Worm (Caenorhabditis elegans) whole organism, L1 larva: ENCODE results near the gene sand-1.

Experiments
- C16A3.4 ChIP-seq: fragments of 150-350 bp; optimal IDR thresholded peaks from 2 replicates; lab custom pipeline; 2014; ENCODE audit warnings: missing biosample characterization, missing genetic modification characterization
- F16B12.6 ChIP-seq: fragments of 150-350 bp; optimal IDR thresholded peaks from 2 replicates; lab custom pipeline; 2014; ENCODE audit warnings: missing biosample characterization, missing genetic modification characterization
- alr-1 ChIP-seq: fragments of 200-800 bp; sonication (Bioruptor generic); optimal IDR thresholded peaks from 2 replicates; lab custom pipeline; 2018; ENCODE audit warnings: borderline replicate concordance, mild to moderate bottlenecking, missing genetic modification characterization, missing compliant biosample characterization
- blmp-1 ChIP-seq: fragments of 150-350 bp; optimal IDR thresholded peaks from 2 replicates; lab custom pipeline; 2014; ENCODE audit warnings: missing biosample characterization, missing genetic modification characterization
- ceh-90 ChIP-seq: sonication (generic microtip); optimal IDR thresholded peaks from 2 replicates; lab custom pipeline; 2016; ENCODE audit warnings: missing genetic modification characterization, missing compliant biosample characterization
- dpl-1 ChIP-seq, 3 experiments: fragments of 150-350 bp in 2 of 3; sonication (generic microtip) in 1 of 3; optimal IDR thresholded peaks; 2 replicates each; lab custom pipeline; 2014 to 2017; ENCODE audit warnings: missing biosample characterization in 3 of 3, missing genetic modification characterization in 3 of 3, missing genetic modification reagents in 3 of 3
- efl-1 ChIP-seq, 4 experiments: fragments of 150-350 bp; optimal IDR thresholded peaks in 3 of 4; peaks in 1 of 4; 1 replicate in 1 of 4; 2 replicates in 3 of 4; lab custom pipeline; 2014; ENCODE audit warnings: missing biosample characterization in 2 of 4, missing genetic modification characterization in 2 of 4, missing genetic modification reagents in 2 of 4
- fkh-10 ChIP-seq: sonication (generic microtip); optimal IDR thresholded peaks from 2 replicates; lab custom pipeline; 2017; ENCODE audit warnings: missing biosample characterization, missing genetic modification reagents, missing genetic modification characterization
- fkh-8 ChIP-seq: sonication (generic microtip); optimal IDR thresholded peaks from 2 replicates; lab custom pipeline; 2016; ENCODE audit warnings: mild to moderate bottlenecking, missing genetic modification characterization, missing compliant biosample characterization
- fos-1 ChIP-seq: fragments of 150-350 bp; optimal IDR thresholded peaks from 2 replicates; lab custom pipeline; 2014; ENCODE audit warnings: missing biosample characterization, missing genetic modification characterization
- grh-1 ChIP-seq: fragments of 200-800 bp; sonication (Bioruptor generic); IDR thresholded peaks from 2 replicates; pipeline ENCODE4 v1.3.6; 2022; ENCODE audit warnings: missing genetic modification reagents, missing genetic modification characterization, missing compliant biosample characterization
- hlh-4 ChIP-seq: sonication (generic microtip); optimal IDR thresholded peaks from 2 replicates; lab custom pipeline; 2016; ENCODE audit warnings: mild to moderate bottlenecking, missing genetic modification characterization, missing compliant biosample characterization
- hpl-2 ChIP-seq: fragments of 150-350 bp; optimal IDR thresholded peaks from 2 replicates; lab custom pipeline; 2014; ENCODE audit warnings: missing biosample characterization, missing genetic modification reagents, missing genetic modification characterization
- lin-15B ChIP-seq: fragments of 150-350 bp; sonication (generic microtip); optimal IDR thresholded peaks from 3 replicates; lab custom pipeline; 2014; ENCODE audit warnings: missing biosample characterization, missing genetic modification characterization
- lin-35 ChIP-seq, 2 experiments: fragments of 150-350 bp; optimal IDR thresholded peaks; 2 replicates each; lab custom pipeline; 2014; ENCODE audit warnings: missing biosample characterization in 2 of 2, missing genetic modification characterization in 2 of 2, missing genetic modification reagents in 2 of 2
- lin-39 ChIP-seq: fragments of 150-350 bp; optimal IDR thresholded peaks from 2 replicates; lab custom pipeline; 2014; ENCODE audit warnings: missing biosample characterization, missing genetic modification reagents, missing genetic modification characterization
- lsy-2 ChIP-seq, 2 experiments: fragments of 150-350 bp; optimal IDR thresholded peaks; 2 replicates each; lab custom pipeline; 2014; ENCODE audit warnings: missing biosample characterization in 2 of 2, missing genetic modification characterization in 2 of 2
- mdl-1 ChIP-seq, 2 experiments: fragments of 150-350 bp; optimal IDR thresholded peaks; 2 replicates each; lab custom pipeline; 2014 to 2017; ENCODE audit warnings: missing biosample characterization in 2 of 2, missing genetic modification characterization in 2 of 2, inconsistent platforms in 1 of 2
- mef-2 ChIP-seq: fragments of 150-350 bp; optimal IDR thresholded peaks from 2 replicates; lab custom pipeline; 2014; ENCODE audit warnings: missing biosample characterization, missing genetic modification characterization
- nhr-12 ChIP-seq: sonication (generic microtip); optimal IDR thresholded peaks from 2 replicates; lab custom pipeline; 2017; ENCODE audit warnings: missing biosample characterization, missing genetic modification characterization
- nhr-19 ChIP-seq: fragments of 200-800 bp; sonication (Bioruptor generic); conservative IDR thresholded peaks from 2 replicates; pipeline ENCODE4 v1.3.6; 2022; ENCODE audit warnings: missing genetic modification characterization, missing compliant biosample characterization
- nhr-47 ChIP-seq: sonication (generic microtip); optimal IDR thresholded peaks from 2 replicates; lab custom pipeline; 2016; ENCODE audit warnings: mild to moderate bottlenecking, missing genetic modification characterization, moderate library complexity, missing compliant biosample characterization
- nhr-71 ChIP-seq: sonication (generic microtip); optimal IDR thresholded peaks from 2 replicates; lab custom pipeline; 2016; ENCODE audit warnings: mild to moderate bottlenecking, missing genetic modification characterization, moderate library complexity, missing compliant biosample characterization
- nhr-77 ChIP-seq: fragments of 150-350 bp; optimal IDR thresholded peaks from 2 replicates; lab custom pipeline; 2014; ENCODE audit warnings: missing biosample characterization, missing genetic modification characterization
- nhr-84 ChIP-seq: sonication (generic microtip); optimal IDR thresholded peaks from 2 replicates; lab custom pipeline; 2017; ENCODE audit warnings: missing biosample characterization, missing genetic modification characterization
- nhr-85 ChIP-seq: sonication (generic microtip); peaks from one replicate; lab custom pipeline; 2016; ENCODE audit warnings: missing genetic modification characterization, inconsistent platforms, missing compliant biosample characterization
- pag-3 ChIP-seq: sonication (generic microtip); optimal IDR thresholded peaks from 2 replicates; lab custom pipeline; 2017; ENCODE audit warnings: missing genetic modification characterization, mild to moderate bottlenecking, missing compliant biosample characterization, antibody characterized with exemption, borderline replicate concordance; ENCODE audit not compliant: insufficient read depth
- skn-1 ChIP-seq: fragments of 150-350 bp; optimal IDR thresholded peaks from 2 replicates; lab custom pipeline; 2014; ENCODE audit warnings: missing biosample characterization, missing genetic modification characterization
- sox-4 ChIP-seq: sonication (generic microtip); optimal IDR thresholded peaks from 2 replicates; lab custom pipeline; 2016; ENCODE audit warnings: missing genetic modification characterization, missing compliant biosample characterization
- sup-37 ChIP-seq: fragments of 200-800 bp; sonication (Bioruptor generic); optimal IDR thresholded peaks from 2 replicates; lab custom pipeline; 2018; ENCODE audit warnings: mild to moderate bottlenecking, missing genetic modification characterization, missing compliant biosample characterization
- swsn-7 ChIP-seq: sonication (generic microtip); optimal IDR thresholded peaks from 2 replicates; lab custom pipeline; 2016; ENCODE audit warnings: missing genetic modification characterization, missing compliant biosample characterization
- tbx-2 ChIP-seq: sonication (generic microtip); optimal IDR thresholded peaks from 2 replicates; lab custom pipeline; 2016; ENCODE audit warnings: missing genetic modification characterization, missing compliant biosample characterization
- unc-30 ChIP-seq: sonication (generic microtip); optimal IDR thresholded peaks from 2 replicates; lab custom pipeline; 2017; ENCODE audit warnings: missing biosample characterization, missing genetic modification characterization
- zag-1 ChIP-seq: fragments of 150-350 bp; optimal IDR thresholded peaks from 2 replicates; lab custom pipeline; 2014; ENCODE audit warnings: missing biosample characterization, missing genetic modification characterization
- ztf-11 ChIP-seq, 2 experiments: sonication (generic microtip); optimal IDR thresholded peaks; 2 replicates each; lab custom pipeline; 2016 to 2017; ENCODE audit warnings: missing genetic modification characterization in 2 of 2, missing biosample characterization in 1 of 2, missing compliant biosample characterization in 1 of 2

The sand-1 gene

ce11 chrIV:5394687-5395086, 28.0 kb downstream of the sand-1 start, which contains the start of the genes perm-3 and swsn-6 (continued):
- TF ChIP-seq grh-1 (peak; percentile 71), blmp-1 (tag; lab: Kevin White, UChicago) (peak; percentile 53), pag-3 (tag; lab: Kevin White, UChicago) (no peak), hpl-2 (GFP tag; lab: Kevin White, UChicago) (peak; percentile 17), fkh-10 (GFP tag; lab: Kevin White, UChicago) (peak; percentile 35), lin-35 (GFP tag; optimal IDR thresholded peaks at IDR 0.05; lab: Kevin White, UChicago) (peak; percentile 86), F16B12.6 (tag; lab: Kevin White, UChicago) (peak; percentile 64), sox-4 (tag; lab: Kevin White, UChicago) (peak; percentile 46), swsn-7 (tag; lab: Kevin White, UChicago) (peak; percentile 90), nhr-77 (tag; lab: Kevin White, UChicago) (peak; percentile 48), fkh-8 (tag; lab: Kevin White, UChicago) (peak; percentile 65), zag-1 (no peak), efl-1 (optimal IDR thresholded peaks at IDR 0.05; lab: Kevin White, UChicago) (peak; percentile 78 to 85), efl-1 (GFP tag; optimal IDR thresholded peaks at IDR 0.05 in 1 of 2; lab: Kevin White, UChicago) (peak; percentile 84 to 98), hlh-4 (tag; lab: Kevin White, UChicago) (no peak), ztf-11 (tag; optimal IDR thresholded peaks at IDR 0.05; lab: Kevin White, UChicago) (peak in 1 of 2 experiments; percentile 39), lin-39 (tag; lab: Kevin White, UChicago) (peak; percentile 87), mef-2 (tag; lab: Kevin White, UChicago) (peak; percentile 23), lin-15B (tag; lab: Kevin White, UChicago) (peak; percentile 75), fos-1 (tag; lab: Kevin White, UChicago) (peak; percentile 31), nhr-85 (peak; percentile 85), dpl-1 (GFP tag; optimal IDR thresholded peaks at IDR 0.05; lab: Kevin White, UChicago) (peak; percentile 78 to 84 (median 84)), tbx-2 (tag; lab: Kevin White, UChicago) (peak; percentile 82), mdl-1 (tag; optimal IDR thresholded peaks at IDR 0.05; lab: Kevin White, UChicago) (peak in 1 of 2 experiments; percentile 52), nhr-71 (peak; percentile 90), nhr-12 (tag; lab: Kevin White, UChicago) (no peak), alr-1 (tag; lab: Kevin White, UChicago) (no peak), sup-37 (no peak)

- TF ChIP-seq mef-2 (tag; lab: Kevin White, UChicago), result no peak
- no peak for TF ChIP-seq C16A3.4 (tag; lab: Kevin White, UChicago)
- TF ChIP-seq nhr-84 (tag; lab: Kevin White, UChicago), result no peak
- no peak for TF ChIP-seq fkh-8 (tag; lab: Kevin White, UChicago)
- no peak for TF ChIP-seq mdl-1 (tag; optimal IDR thresholded peaks at IDR 0.05; lab: Kevin White, UChicago)
- TF ChIP-seq, all 84 proteins: peak for 0
Measured at ce11 chrIV:5396769-5397168, 30.1 kb downstream of the sand-1 start, which contains the start of gene ZK616.3. Gene ZK616.3, plus strand, starts transcription at chrIV:5397069.

ce11 chrIV:5397539-5397938, 30.9 kb downstream of the sand-1 start, which contains the start of gene ZK616.2:
Gene ZK616.2, plus strand, starts transcription at chrIV:5397839.
- TF ChIP-seq ceh-90 (tag; lab: Kevin White, UChicago) (no peak), sup-37 (no peak), nhr-47 (tag; lab: Kevin White, UChicago) (no peak), unc-30 (tag; lab: Kevin White, UChicago) (no peak), alr-1 (tag; lab: Kevin White, UChicago) (no peak), C16A3.4 (tag; lab: Kevin White, UChicago) (no peak), fkh-10 (GFP tag; lab: Kevin White, UChicago) (no peak), skn-1 (tag; lab: Kevin White, UChicago) (no peak), lsy-2 (tag; optimal IDR thresholded peaks at IDR 0.05; lab: Kevin White, UChicago) (no peak), nhr-19 (GFP tag; lab: Robert Waterston, UW) (no peak), tbx-2 (tag; lab: Kevin White, UChicago) (no peak)
